Worm (Caenorhabditis elegans) whole organism, L2 larva: ENCODE measurements around the gene ech-6.

ENCODE experiments used
- F13H6.1 ChIP-seq: sonication (generic microtip); optimal IDR thresholded peaks from 2 replicates; lab custom pipeline; 2016; ENCODE audit warnings: missing genetic modification characterization, missing compliant biosample characterization
- aly-2 ChIP-seq: fragments of 150-350 bp; optimal IDR thresholded peaks from 2 replicates; lab custom pipeline; 2014; ENCODE audit warnings: missing biosample characterization, missing genetic modification characterization
- ama-1 ChIP-seq: fragments of 150-350 bp; optimal IDR thresholded peaks from 2 replicates; lab custom pipeline; 2018; ENCODE audit warnings: inconsistent platforms
- ceh-82 ChIP-seq: fragments of 150-350 bp; optimal IDR thresholded peaks from 2 replicates; lab custom pipeline; 2014; ENCODE audit warnings: missing biosample characterization, missing genetic modification characterization
- egl-27 ChIP-seq: sonication (generic microtip); optimal IDR thresholded peaks from 3 replicates; lab custom pipeline; 2017; ENCODE audit warnings: missing biosample characterization, missing genetic modification reagents, missing genetic modification characterization
- lin-13 ChIP-seq: fragments of 150-350 bp; optimal IDR thresholded peaks from 2 replicates; lab custom pipeline; 2014; ENCODE audit warnings: missing biosample characterization, missing genetic modification reagents, missing genetic modification characterization
- nhr-11 ChIP-seq: fragments of 150-350 bp; optimal IDR thresholded peaks from 2 replicates; lab custom pipeline; 2014; ENCODE audit warnings: missing biosample characterization, missing genetic modification characterization
- nhr-237 ChIP-seq: fragments of 150-350 bp; optimal IDR thresholded peaks from 2 replicates; lab custom pipeline; 2014; ENCODE audit warnings: missing biosample characterization, missing genetic modification characterization
- nhr-25 ChIP-seq: fragments of 150-350 bp; sonication (generic microtip); optimal IDR thresholded peaks from 3 replicates; lab custom pipeline; 2014; ENCODE audit warnings: missing biosample characterization, missing genetic modification characterization
- nhr-77 ChIP-seq: fragments of 150-350 bp; optimal IDR thresholded peaks from 2 replicates; lab custom pipeline; 2014; ENCODE audit warnings: missing biosample characterization, missing genetic modification characterization
- skn-1 ChIP-seq: sonication (generic microtip); optimal IDR thresholded peaks from 2 replicates; lab custom pipeline; 2017; ENCODE audit warnings: missing biosample characterization, missing genetic modification characterization
- snpc-4 ChIP-seq: fragments of 150-350 bp; optimal IDR thresholded peaks from 2 replicates; lab custom pipeline; 2014; ENCODE audit warnings: missing biosample characterization, missing genetic modification characterization
- zag-1 ChIP-seq: fragments of 150-350 bp; optimal IDR thresholded peaks from 2 replicates; lab custom pipeline; 2014; ENCODE audit warnings: missing biosample characterization, missing genetic modification characterization
- ztf-11 ChIP-seq: sonication (generic microtip); optimal IDR thresholded peaks from 2 replicates; lab custom pipeline; 2017; ENCODE audit warnings: missing biosample characterization, missing genetic modification characterization

DNA sequence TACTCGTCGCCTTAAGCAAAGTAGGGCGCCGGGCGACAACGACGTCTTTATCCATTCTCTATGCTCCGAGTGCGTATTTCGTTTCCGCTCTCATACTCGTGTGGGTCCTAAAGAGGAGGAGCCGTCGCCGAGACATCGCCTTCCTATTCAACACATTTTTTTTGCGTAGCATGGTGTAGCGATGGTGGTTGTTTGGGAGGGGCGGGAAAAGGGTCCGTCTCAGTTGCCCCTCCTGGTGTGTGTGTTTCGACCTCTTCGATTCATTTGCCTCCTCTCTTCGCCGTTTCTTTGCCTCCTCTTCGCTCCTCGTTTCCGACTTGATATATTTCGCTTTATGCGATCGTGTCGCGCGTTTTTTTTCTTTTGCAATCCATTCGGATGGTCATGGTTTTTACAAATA lies 50.9 kb downstream of the ech-6 start:
- TF ChIP-seq ama-1 (lab: Kevin White, UChicago) = no peak
- TF ChIP-seq nhr-237 = no peak
- no peak for TF ChIP-seq skn-1 (tag; lab: Kevin White, UChicago)
- no peak for TF ChIP-seq snpc-4 (tag; lab: Kevin White, UChicago)
- TF ChIP-seq lin-13 (GFP tag; lab: Kevin White, UChicago) = no peak
- no peak for TF ChIP-seq nhr-25
- TF ChIP-seq ceh-82 (tag; lab: Kevin White, UChicago) = no peak
- TF ChIP-seq zag-1 (tag; lab: Kevin White, UChicago) = no peak
- TF ChIP-seq F13H6.1 = no peak
- no peak for TF ChIP-seq egl-27 (tag; lab: Kevin White, UChicago)
- no peak for TF ChIP-seq ztf-11 (tag; lab: Kevin White, UChicago)
- no peak for TF ChIP-seq nhr-11
- TF ChIP-seq aly-2 (tag; lab: Kevin White, UChicago) = no peak
- no peak for TF ChIP-seq nhr-77 (tag; lab: Kevin White, UChicago)
